Fruit fly (Drosophila melanogaster) whole organism, prepupa: Measurements from ENCODE around the gene Osi11.

ENCODE experiments used
- Blimp-1 ChIP-seq: fragments of 200-800 bp; sonication (Bioruptor generic); optimal IDR thresholded peaks from 3 replicates; lab custom pipeline; 2017; ENCODE audit warnings: missing biosample characterization, missing genetic modification characterization, mild to moderate bottlenecking, moderate library complexity, missing genetic modification reagents
- CG10631 ChIP-seq: fragments of 200-800 bp; sonication (Bioruptor generic); optimal IDR thresholded peaks from 2 replicates; lab custom pipeline; 2016; ENCODE audit warnings: missing biosample characterization, missing genetic modification characterization
- CG10669 ChIP-seq: fragments of 200-800 bp; sonication (Bioruptor generic); optimal IDR thresholded peaks from 3 replicates; lab custom pipeline; 2018; ENCODE audit warnings: missing biosample characterization, mild to moderate bottlenecking, missing genetic modification characterization, moderate library complexity
- CG11902 ChIP-seq: fragments of 200-800 bp; sonication (Bioruptor generic); optimal IDR thresholded peaks from 3 replicates; lab custom pipeline; 2016; ENCODE audit warnings: missing biosample characterization, missing genetic modification characterization
- CG15336 ChIP-seq: fragments of 200-800 bp; sonication (Bioruptor generic); IDR thresholded peaks from 2 replicates; pipeline ENCODE4 v1.3.6; 2022; ENCODE audit warnings: missing biosample characterization, missing genetic modification characterization
- CG1621 ChIP-seq: fragments of 200-800 bp; sonication (Bioruptor generic); optimal IDR thresholded peaks from 3 replicates; lab custom pipeline; 2018; ENCODE audit warnings: missing biosample characterization, mild to moderate bottlenecking, missing genetic modification characterization
- CG16779 ChIP-seq: fragments of 200-800 bp; sonication (Bioruptor generic); optimal IDR thresholded peaks from 3 replicates; lab custom pipeline; 2017; ENCODE audit warnings: missing biosample characterization, mild to moderate bottlenecking, missing genetic modification characterization
- CG32006 ChIP-seq: fragments of 200-800 bp; sonication (Bioruptor generic); optimal IDR thresholded peaks from 3 replicates; lab custom pipeline; 2017; ENCODE audit warnings: missing biosample characterization, mild to moderate bottlenecking, missing genetic modification characterization
- CG4318 ChIP-seq: fragments of 200-800 bp; sonication (Bioruptor generic); optimal IDR thresholded peaks from 3 replicates; lab custom pipeline; 2017; ENCODE audit warnings: missing biosample characterization, mild to moderate bottlenecking, missing genetic modification characterization
- CG6276 ChIP-seq: fragments of 200-800 bp; sonication (Bioruptor generic); optimal IDR thresholded peaks from 2 replicates; lab custom pipeline; 2017; ENCODE audit warnings: missing biosample characterization, mild to moderate bottlenecking, missing genetic modification characterization
- CG6808 ChIP-seq: fragments of 200-800 bp; sonication (Bioruptor generic); optimal IDR thresholded peaks from 3 replicates; lab custom pipeline; 2017; ENCODE audit warnings: missing biosample characterization, missing genetic modification characterization, mild to moderate bottlenecking, moderate library complexity, missing genetic modification reagents
- CG7368 ChIP-seq: fragments of 200-800 bp; sonication (Bioruptor generic); optimal IDR thresholded peaks from 3 replicates; lab custom pipeline; 2016; ENCODE audit warnings: missing biosample characterization, missing genetic modification characterization
- CG8119 ChIP-seq: fragments of 200-800 bp; sonication (Bioruptor generic); IDR thresholded peaks from 3 replicates; pipeline ENCODE4 v1.3.6; 2022; ENCODE audit warnings: missing biosample characterization, missing genetic modification characterization
- CG8632 ChIP-seq: fragments of 200-800 bp; sonication (Bioruptor generic); optimal IDR thresholded peaks from 3 replicates; lab custom pipeline; 2016; ENCODE audit warnings: missing biosample characterization, missing genetic modification characterization
- CG9139 ChIP-seq: fragments of 200-800 bp; sonication (Bioruptor generic); optimal IDR thresholded peaks from 3 replicates; lab custom pipeline; 2017; ENCODE audit warnings: missing biosample characterization, mild to moderate bottlenecking, missing genetic modification characterization
- Eip75B ChIP-seq: fragments of 200-800 bp; sonication (Bioruptor generic); optimal IDR thresholded peaks from 3 replicates; lab custom pipeline; 2016; ENCODE audit warnings: missing biosample characterization, missing genetic modification characterization
- Eip78C ChIP-seq: fragments of 200-800 bp; sonication (Bioruptor generic); peaks from one replicate; lab custom pipeline; 2016; ENCODE audit warnings: missing biosample characterization, missing genetic modification characterization
- Eip93F ChIP-seq: fragments of 200-800 bp; sonication (Bioruptor generic); optimal IDR thresholded peaks from 2 replicates; lab custom pipeline; 2016; ENCODE audit warnings: missing biosample characterization, mild to moderate bottlenecking, missing genetic modification characterization
- Ets21C ChIP-seq: fragments of 200-800 bp; sonication (Bioruptor generic); optimal IDR thresholded peaks from 3 replicates; lab custom pipeline; 2016; ENCODE audit warnings: missing biosample characterization, missing genetic modification characterization
- Ets96B ChIP-seq: fragments of 200-800 bp; optimal IDR thresholded peaks from 2 replicates; lab custom pipeline; 2019; ENCODE audit warnings: missing biosample characterization, mild to moderate bottlenecking, missing genetic modification characterization, moderate library complexity
- Hr38 ChIP-seq: sonication (Bioruptor generic); optimal IDR thresholded peaks from 2 replicates; lab custom pipeline; 2016; ENCODE audit warnings: missing biosample characterization, missing genetic modification characterization
- Hr39 ChIP-seq: fragments of 200-800 bp; sonication (Bioruptor generic); optimal IDR thresholded peaks from 2 replicates; lab custom pipeline; 2016; ENCODE audit warnings: missing biosample characterization, missing genetic modification characterization
- Hr4 ChIP-seq: fragments of 200-800 bp; sonication (Bioruptor generic); optimal IDR thresholded peaks from 3 replicates; lab custom pipeline; 2016; ENCODE audit warnings: missing biosample characterization, missing genetic modification characterization
- Lpt ChIP-seq: fragments of 200-800 bp; sonication (Bioruptor generic); optimal IDR thresholded peaks from 3 replicates; lab custom pipeline; 2016; ENCODE audit warnings: missing biosample characterization, missing genetic modification characterization
- Met ChIP-seq: fragments of 200-800 bp; sonication (Bioruptor generic); optimal IDR thresholded peaks from 3 replicates; lab custom pipeline; 2016; ENCODE audit warnings: missing biosample characterization, missing genetic modification characterization
- OdsH ChIP-seq: fragments of 200-800 bp; sonication (Bioruptor generic); optimal IDR thresholded peaks from 3 replicates; lab custom pipeline; 2016; ENCODE audit warnings: missing biosample characterization, missing genetic modification characterization
- Smox ChIP-seq: fragments of 200-800 bp; sonication (Bioruptor generic); optimal IDR thresholded peaks from 3 replicates; lab custom pipeline; 2016; ENCODE audit warnings: missing biosample characterization, missing genetic modification characterization
- Sox102F ChIP-seq: fragments of 200-800 bp; sonication (Bioruptor generic); optimal IDR thresholded peaks from 2 replicates; lab custom pipeline; 2016; ENCODE audit warnings: missing biosample characterization, mild to moderate bottlenecking, missing genetic modification characterization
- Sox14 ChIP-seq: fragments of 200-800 bp; sonication (Bioruptor generic); optimal IDR thresholded peaks from 3 replicates; lab custom pipeline; 2016; ENCODE audit warnings: missing biosample characterization, missing genetic modification characterization
- Sox15 ChIP-seq: fragments of 200-800 bp; sonication (Bioruptor generic); optimal IDR thresholded peaks from 3 replicates; lab custom pipeline; 2016; ENCODE audit warnings: missing biosample characterization, missing genetic modification characterization
- achi ChIP-seq: fragments of 200-800 bp; sonication (Bioruptor generic); optimal IDR thresholded peaks from 3 replicates; lab custom pipeline; 2016; ENCODE audit warnings: missing biosample characterization, missing genetic modification characterization
- cyc ChIP-seq: fragments of 200-800 bp; sonication (Bioruptor generic); optimal IDR thresholded peaks from 3 replicates; lab custom pipeline; 2016; ENCODE audit warnings: missing biosample characterization, missing genetic modification characterization
- dac ChIP-seq: fragments of 200-800 bp; sonication (Bioruptor generic); optimal IDR thresholded peaks from 2 replicates; lab custom pipeline; 2017; ENCODE audit warnings: missing biosample characterization, mild to moderate bottlenecking, missing genetic modification characterization
- esn ChIP-seq: fragments of 200-800 bp; sonication (Bioruptor generic); optimal IDR thresholded peaks from 2 replicates; lab custom pipeline; 2016; ENCODE audit warnings: missing biosample characterization, mild to moderate bottlenecking, missing genetic modification characterization, moderate library complexity
- fd85E ChIP-seq: fragments of 200-800 bp; sonication (Bioruptor generic); optimal IDR thresholded peaks from 3 replicates; lab custom pipeline; 2016; ENCODE audit warnings: missing biosample characterization, missing genetic modification characterization
- fkh ChIP-seq: fragments of 200-800 bp; sonication (Bioruptor generic); optimal IDR thresholded peaks from 3 replicates; lab custom pipeline; 2017; ENCODE audit warnings: missing biosample characterization, mild to moderate bottlenecking, missing genetic modification characterization, moderate library complexity
- lz ChIP-seq: fragments of 200-800 bp; sonication (Bioruptor generic); optimal IDR thresholded peaks from 3 replicates; lab custom pipeline; 2016; ENCODE audit warnings: missing biosample characterization, missing genetic modification characterization
- net ChIP-seq: fragments of 200-800 bp; sonication (Bioruptor generic); optimal IDR thresholded peaks from 3 replicates; lab custom pipeline; 2016; ENCODE audit warnings: missing biosample characterization, missing genetic modification characterization
- spab ChIP-seq: fragments of 200-800 bp; sonication (Bioruptor generic); optimal IDR thresholded peaks from 2 replicates; lab custom pipeline; 2017; ENCODE audit warnings: missing biosample characterization, mild to moderate bottlenecking, missing genetic modification characterization, missing genetic modification reagents
- ss ChIP-seq, 2 experiments: fragments of 200-800 bp; sonication (Bioruptor generic); optimal IDR thresholded peaks; 2 replicates in 1 of 2; 3 replicates in 1 of 2; lab custom pipeline; 2017 to 2018; ENCODE audit warnings: mild to moderate bottlenecking in 2 of 2, missing biosample characterization in 2 of 2, missing genetic modification characterization in 2 of 2, moderate library complexity in 1 of 2
- svp ChIP-seq: fragments of 200-800 bp; sonication (Bioruptor generic); peaks from one replicate; lab custom pipeline; 2016; ENCODE audit warnings: missing biosample characterization, missing genetic modification characterization
- topi ChIP-seq: fragments of 200-800 bp; sonication (Bioruptor generic); optimal IDR thresholded peaks from 3 replicates; lab custom pipeline; 2016; ENCODE audit warnings: missing biosample characterization, missing genetic modification characterization

The Osi11 gene

DNA sequence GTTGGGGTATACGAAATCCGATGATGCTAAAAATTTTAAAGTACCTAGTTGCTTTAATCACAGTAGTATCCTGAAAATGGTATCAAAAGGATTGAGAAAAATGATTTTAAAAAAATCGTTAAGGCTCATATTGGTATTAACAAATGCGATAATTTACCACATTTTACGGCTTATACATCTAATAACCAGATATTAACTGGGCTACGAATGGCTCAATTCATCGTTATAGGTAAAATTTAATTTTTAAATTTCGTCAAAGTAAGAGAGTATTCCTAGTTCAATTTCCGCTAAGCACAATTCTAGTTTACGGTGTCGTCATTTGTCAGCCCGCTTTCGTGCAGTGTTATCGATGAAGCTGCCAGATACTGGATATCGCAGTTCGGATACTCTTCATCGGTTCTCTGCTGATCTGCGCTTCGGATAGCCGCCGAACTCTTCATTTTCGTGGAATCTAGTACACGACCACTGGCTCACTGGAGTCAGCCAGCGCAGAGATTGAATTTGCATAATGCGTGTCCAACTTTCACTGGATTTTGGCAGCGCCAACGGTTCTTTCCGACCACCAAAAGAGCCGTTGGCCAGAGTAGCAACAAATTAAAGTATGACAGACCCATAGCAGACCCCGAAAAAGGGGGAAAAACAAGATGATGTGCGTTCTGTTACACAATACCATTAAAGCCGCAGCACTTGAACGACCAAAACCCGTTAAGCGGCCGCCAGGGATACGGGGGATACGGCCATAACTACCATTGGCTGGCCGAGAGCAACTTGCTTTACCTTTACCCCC is 39.3 kb downstream of the Osi11 start (continued):
- TF ChIP-seq net (peak; percentile 7), topi (GFP tag; lab: Kevin White, UChicago) (peak; percentile 0), cyc (GFP tag; lab: Kevin White, UChicago) (no peak), Eip75B (peak; percentile 34), Ets21C (GFP tag; lab: Kevin White, UChicago) (no peak), esn (GFP tag; lab: Kevin White, UChicago) (no peak), Met (peak; percentile 8), Eip93F (GFP tag; lab: Kevin White, UChicago) (no peak), Sox15 (GFP tag; lab: Kevin White, UChicago) (peak; percentile 40), OdsH (peak; percentile 60), spab (GFP tag; lab: Kevin White, UChicago) (no peak), dac (GFP tag; lab: Kevin White, UChicago) (peak; percentile 68), CG11902 (GFP tag; lab: Kevin White, UChicago) (peak; percentile 48), Sox102F (peak; percentile 12), CG7368 (GFP tag; lab: Kevin White, UChicago) (no peak), Sox14 (peak; percentile 9), CG8632 (GFP tag; lab: Kevin White, UChicago) (peak; percentile 28), CG32006 (GFP tag; lab: Kevin White, UChicago) (peak; percentile 86), lz (GFP tag; lab: Kevin White, UChicago) (no peak)

DNA sequence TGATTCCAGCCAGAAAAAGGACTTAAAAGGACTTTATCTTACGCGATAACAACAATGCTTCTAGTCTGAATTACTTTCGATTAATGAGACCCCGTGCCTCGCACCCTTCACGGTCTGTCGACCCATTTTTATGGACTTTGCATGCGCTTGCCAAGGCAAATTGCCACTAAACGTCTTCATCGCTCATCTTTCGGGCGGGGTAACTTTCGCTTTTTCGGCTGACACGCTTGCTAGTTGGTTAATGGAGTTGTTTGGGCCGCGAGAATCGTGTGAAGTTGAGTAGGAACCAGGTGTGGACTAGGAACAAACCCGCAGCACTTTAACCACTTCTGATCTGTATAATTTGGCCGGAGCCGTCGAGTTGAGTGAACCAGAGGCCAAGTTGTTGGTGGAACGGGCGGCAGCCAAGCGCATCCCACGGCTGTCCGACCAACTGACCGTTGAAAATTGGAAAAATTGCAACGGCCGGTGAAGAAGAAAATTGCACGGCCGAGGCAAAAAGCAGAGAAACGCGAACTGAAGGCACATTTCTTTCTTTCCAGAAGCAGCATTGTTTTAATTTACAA is 41.5 kb downstream of the Osi11 start, which contains the start of gene Osi5:
TSS of gene Osi5 (plus strand) at position 516 of the 566 bp plus-strand sequence.
- TF ChIP-seq ss (GFP tag; optimal IDR thresholded peaks at IDR 0.05; lab: Kevin White, UChicago) (peak in 1 of 2 experiments; percentile 16), OdsH (no peak), CG6808 (no peak), CG16779 (tag; lab: Kevin White, UChicago) (no peak)

DNA sequence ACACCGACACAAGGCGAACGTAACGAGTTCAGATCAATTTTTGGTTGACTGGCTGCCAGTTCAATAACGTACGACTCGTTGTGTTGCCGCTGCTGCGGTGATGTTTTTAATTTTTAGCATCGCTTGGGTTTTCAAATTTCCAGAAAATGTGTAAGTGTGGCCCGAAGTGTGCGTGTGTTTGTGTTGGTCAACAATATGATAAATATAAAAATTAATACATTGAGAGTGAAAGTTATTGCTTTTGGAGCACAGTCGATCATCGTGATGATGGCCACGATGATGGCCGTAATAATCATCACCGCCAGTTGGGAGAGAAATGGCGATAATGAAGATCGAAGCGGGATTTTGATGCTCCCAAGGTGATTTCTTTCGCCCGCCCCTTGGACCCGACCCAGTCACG is 42.4 kb downstream of the Osi11 start:
- TF ChIP-seq dac (GFP tag; lab: Kevin White, UChicago): no peak
- TF ChIP-seq CG7368 (GFP tag; lab: Kevin White, UChicago): no peak
- TF ChIP-seq OdsH: no peak
- no peak for TF ChIP-seq ss (GFP tag; optimal IDR thresholded peaks at IDR 0.05; lab: Kevin White, UChicago)
- no peak for TF ChIP-seq CG8119 (GFP tag; lab: Robert Waterston, UW)
- peak; percentile 9 for TF ChIP-seq Eip78C (GFP tag; lab: Kevin White, UChicago)
- no peak for TF ChIP-seq CG10631 (GFP tag; lab: Kevin White, UChicago)
- TF ChIP-seq Lpt (GFP tag; lab: Kevin White, UChicago): no peak
- TF ChIP-seq Sox15 (GFP tag; lab: Kevin White, UChicago): no peak
- TF ChIP-seq Blimp-1 (GFP tag; lab: Kevin White, UChicago): peak; percentile 59
- TF ChIP-seq Met: no peak
- TF ChIP-seq CG9139 (GFP tag; lab: Kevin White, UChicago): no peak
- TF ChIP-seq svp (GFP tag; lab: Kevin White, UChicago): no peak

DNA sequence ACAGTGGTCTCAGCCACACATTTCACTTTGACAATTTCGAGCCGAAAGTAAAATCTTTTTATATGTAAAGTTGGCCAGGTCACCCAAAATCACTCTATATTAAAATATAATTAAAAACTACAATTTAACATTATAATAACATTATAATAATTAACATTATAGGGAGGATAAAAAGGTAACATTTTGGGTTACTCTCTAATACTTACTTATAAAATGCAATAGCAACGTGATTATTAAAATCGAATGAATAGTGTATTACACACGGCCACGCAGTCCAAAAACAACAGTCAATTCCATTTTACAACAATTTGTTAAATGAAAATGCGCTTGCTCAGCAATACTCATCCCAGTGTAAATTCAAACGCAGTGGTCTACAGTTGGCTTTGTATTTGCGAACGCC is 46.4 kb downstream of the Osi11 start:
- no peak for TF ChIP-seq fd85E
- peak; percentile 33 for TF ChIP-seq CG6276 (GFP tag; lab: Kevin White, UChicago)
- TF ChIP-seq CG16779 (tag; lab: Kevin White, UChicago): no peak
- peak; percentile 68 for TF ChIP-seq Eip78C (GFP tag; lab: Kevin White, UChicago)
- no peak for TF ChIP-seq Eip93F (GFP tag; lab: Kevin White, UChicago)
- TF ChIP-seq CG10669: no peak
- TF ChIP-seq fkh: no peak
- no peak for TF ChIP-seq Smox (GFP tag; lab: Kevin White, UChicago)
- TF ChIP-seq CG1621 (tag; lab: Kevin White, UChicago): no peak
- TF ChIP-seq esn (GFP tag; lab: Kevin White, UChicago): no peak
- TF ChIP-seq CG8632 (GFP tag; lab: Kevin White, UChicago): peak; percentile 5
- TF ChIP-seq lz (GFP tag; lab: Kevin White, UChicago): no peak
- TF ChIP-seq CG9139 (GFP tag; lab: Kevin White, UChicago): no peak
- TF ChIP-seq CG32006 (GFP tag; lab: Kevin White, UChicago): peak; percentile 77
- TF ChIP-seq dac (GFP tag; lab: Kevin White, UChicago): no peak
- peak; percentile 10 for TF ChIP-seq OdsH
- TF ChIP-seq Ets96B: no peak
- peak; percentile 26 for TF ChIP-seq Hr4
- TF ChIP-seq net: no peak
- TF ChIP-seq Sox102F: no peak
- TF ChIP-seq Hr39 (GFP tag; lab: Kevin White, UChicago): no peak
- TF ChIP-seq Sox15 (GFP tag; lab: Kevin White, UChicago): no peak
- TF ChIP-seq achi (GFP tag; lab: Kevin White, UChicago): peak; percentile 40
- TF ChIP-seq Hr38 (GFP tag; lab: Kevin White, UChicago): no peak
- peak; percentile 66 for TF ChIP-seq CG4318 (GFP tag; lab: Kevin White, UChicago)
- 0 out of 2 replicates have a peak, but pooled peaks have one; percentile 25 for TF ChIP-seq CG15336 (GFP tag; lab: Robert Waterston, UW)
